Worm (Caenorhabditis elegans) whole organism, early embryonic: ENCODE results near the gene usp-4.

Experiments used
- B0310.2 ChIP-seq: sonication (generic microtip); optimal IDR thresholded peaks from 2 replicates; lab custom pipeline; 2016; ENCODE audit warnings: mild to moderate bottlenecking, missing genetic modification characterization, missing compliant biosample characterization
- ama-1 ChIP-seq: fragments of 150-350 bp; optimal IDR thresholded peaks from 2 replicates; lab custom pipeline; 2014
- ceh-13 ChIP-seq: fragments of 200-800 bp; sonication (Bioruptor generic); optimal IDR thresholded peaks from 2 replicates; lab custom pipeline; 2018; ENCODE audit warnings: mild to moderate bottlenecking, missing genetic modification characterization, missing compliant biosample characterization
- ceh-36 ChIP-seq: sonication (generic microtip); optimal IDR thresholded peaks from 2 replicates; lab custom pipeline; 2016; ENCODE audit warnings: missing genetic modification characterization, inconsistent platforms, missing compliant biosample characterization
- flt-1 ChIP-seq: fragments of 200-800 bp; sonication (Bioruptor generic); IDR thresholded peaks from 2 replicates; pipeline ENCODE4 v1.3.6; 2022; ENCODE audit warnings: missing genetic modification characterization, missing compliant biosample characterization
- hmbx-1 ChIP-seq: sonication (generic microtip); optimal IDR thresholded peaks from 2 replicates; lab custom pipeline; 2016; ENCODE audit warnings: mild to moderate bottlenecking, missing genetic modification characterization, missing compliant biosample characterization
- hnd-1 ChIP-seq: sonication (generic microtip); optimal IDR thresholded peaks from 2 replicates; lab custom pipeline; 2016; ENCODE audit warnings: missing genetic modification characterization, missing compliant biosample characterization
- pes-1 ChIP-seq: fragments of 200-800 bp; sonication (Bioruptor generic); IDR thresholded peaks from 2 replicates; pipeline ENCODE4 v1.3.6; 2022; ENCODE audit warnings: missing genetic modification reagents, missing genetic modification characterization, missing compliant biosample characterization
- scrt-1 ChIP-seq: fragments of 200-800 bp; sonication (Bioruptor generic); IDR thresholded peaks from 2 replicates; pipeline ENCODE4 v1.3.6; 2022; ENCODE audit warnings: missing genetic modification characterization, missing compliant biosample characterization
- tbx-11 ChIP-seq: fragments of 200-800 bp; sonication (Bioruptor generic); IDR thresholded peaks from 2 replicates; pipeline ENCODE4 v1.3.6; 2022; ENCODE audit warnings: missing genetic modification characterization, missing compliant biosample characterization
- tbx-37 ChIP-seq: fragments of 200-800 bp; sonication (Bioruptor generic); conservative IDR thresholded peaks from 2 replicates; pipeline ENCODE4 v1.3.6; 2022; ENCODE audit warnings: missing genetic modification reagents, missing genetic modification characterization, missing compliant biosample characterization
- tra-4 ChIP-seq: sonication (generic microtip); optimal IDR thresholded peaks from 2 replicates; lab custom pipeline; 2017; ENCODE audit warnings: missing genetic modification characterization, missing compliant biosample characterization

- TF ChIP-seq scrt-1 (GFP tag; lab: Robert Waterston, UW) = no peak
- no peak for TF ChIP-seq B0310.2 (tag; lab: Kevin White, UChicago)
- TF ChIP-seq hnd-1 (tag; lab: Kevin White, UChicago) = no peak
- no peak for TF ChIP-seq ceh-36 (tag; lab: Kevin White, UChicago)
- TF ChIP-seq ceh-13 = no peak
- TF ChIP-seq flt-1 = no peak
- TF ChIP-seq tra-4 (tag; lab: Kevin White, UChicago) = no peak
- TF ChIP-seq pes-1 = no peak
- TF ChIP-seq ama-1 (lab: Kevin White, UChicago) = no peak
- TF ChIP-seq tbx-11 (GFP tag; lab: Robert Waterston, UW) = no peak
- no peak for TF ChIP-seq hmbx-1 (tag; lab: Kevin White, UChicago)
- no peak for TF ChIP-seq tbx-37 (GFP tag; lab: Robert Waterston, UW)
Measured at ce11 chrIV:6747083-6747482, 10.0 kb upstream of the usp-4 start.
